Fruit fly (Drosophila melanogaster): Measurements from ENCODE around the gene Gyc89Db.

The Gyc89Db gene

dm6 chr3R:16432665-16433065, 44.2 kb upstream of the Gyc89Db start, which contains the start of gene Fntb (continued):
- TF ChIP-seq Bteb2 (GFP tag; optimal IDR thresholded peaks at IDR 0.05) (peak; percentile 48), unc-4 (GFP tag; IDR thresholded peaks at IDR 0.05; ENCODE audit: partially characterized antibody) (no peak), Usf (GFP tag; optimal IDR thresholded peaks at IDR 0.05) (no peak), Rx (GFP tag; IDR thresholded peaks at IDR 0.05) (no peak), CG6175 (GFP tag; IDR thresholded peaks at IDR 0.05) (no peak; the same call in 2 of the 3 replicates), CG18262 (tag; optimal IDR thresholded peaks at IDR 0.05) (peak; percentile 77), CG16779 (GFP tag; IDR thresholded peaks at IDR 0.05) (no peak), dati (GFP tag; IDR thresholded peaks at IDR 0.05) (no peak), CrebB (tag; optimal IDR thresholded peaks at IDR 0.05) (peak; percentile 62), ara (GFP tag; IDR thresholded peaks at IDR 0.05) (no peak), Max (GFP tag; optimal IDR thresholded peaks at IDR 0.05) (peak; percentile 41), Dll (GFP tag; IDR thresholded peaks at IDR 0.05; ENCODE audit: partially characterized antibody) (0 out of 4 replicates have a peak, but pooled peaks have one; percentile 27), zen (tag; optimal IDR thresholded peaks at IDR 0.05) (peak; percentile 56), CG7786 (GFP tag; optimal IDR thresholded peaks at IDR 0.05) (peak; percentile 29), slbo (GFP tag; IDR thresholded peaks at IDR 0.05) (peak; percentile 70), Sox102F (GFP tag; optimal IDR thresholded peaks at IDR 0.05) (no peak), Vsx1 (GFP tag; optimal IDR thresholded peaks at IDR 0.05) (no peak), E2f1 (GFP tag; IDR thresholded peaks at IDR 0.05) (peak; percentile 23; the same call in 1 of the 2 replicates), CG14441 (GFP tag; IDR thresholded peaks at IDR 0.05) (peak; percentile 49; the same call in 1 of the 2 replicates), CG5953 (GFP tag; IDR thresholded peaks at IDR 0.05) (no peak), Sry-β (GFP tag; optimal IDR thresholded peaks at IDR 0.05) (peak; percentile 68), dm (GFP tag; optimal IDR thresholded peaks at IDR 0.05) (no peak), en (GFP tag; optimal IDR thresholded peaks at IDR 0.05) (no peak), sc (optimal IDR thresholded peaks at IDR 0.05) (no peak), sc (GFP tag; optimal IDR thresholded peaks at IDR 0.05) (peak; percentile 39), Bdp1 (GFP tag; optimal IDR thresholded peaks at IDR 0.05) (no peak), CG31388 (GFP tag; optimal IDR thresholded peaks at IDR 0.05) (peak; percentile 12), sqz (GFP tag; optimal IDR thresholded peaks at IDR 0.05) (no peak), danr (GFP tag; IDR thresholded peaks at IDR 0.05) (peak; percentile 36; the same call in 1 of the 2 replicates), CG11696 (GFP tag; IDR thresholded peaks at IDR 0.05) (0 out of 2 replicates have a peak, but pooled peaks have one; percentile 20), br (optimal IDR thresholded peaks at IDR 0.05) (no peak), CG10209 (GFP tag; optimal IDR thresholded peaks at IDR 0.05) (peak; percentile 73), CG4854 (GFP tag; optimal IDR thresholded peaks at IDR 0.05) (no peak), Gug (GFP tag; IDR thresholded peaks at IDR 0.05) (peak; percentile 38; the same call in 1 of the 4 replicates), C15 (GFP tag; IDR thresholded peaks at IDR 0.05) (no peak), CG2199 (GFP tag; IDR thresholded peaks at IDR 0.05) (no peak), her (GFP tag; optimal IDR thresholded peaks at IDR 0.05) (no peak), bigmax (GFP tag; optimal IDR thresholded peaks at IDR 0.05) (no peak), CG9215 (GFP tag; IDR thresholded peaks at IDR 0.05) (no peak), oc (tag; optimal IDR thresholded peaks at IDR 0.05) (no peak), salm (tag; optimal IDR thresholded peaks at IDR 0.05) (peak; percentile 47), CG4424 (GFP tag; optimal IDR thresholded peaks at IDR 0.05) (peak; percentile 68), Side (GFP tag; optimal IDR thresholded peaks at IDR 0.05) (no peak), CG7839 (tag; optimal IDR thresholded peaks at IDR 0.05) (no peak), ase (GFP tag; IDR thresholded peaks at IDR 0.05) (peak; percentile 50; the same call in 1 of the 3 replicates), Tbp (GFP tag; optimal IDR thresholded peaks at IDR 0.05) (no peak), CG13424 (tag; optimal IDR thresholded peaks at IDR 0.05) (peak; percentile 83), PHDP (tag; optimal IDR thresholded peaks at IDR 0.05) (peak; percentile 81), CG2712 (tag; optimal IDR thresholded peaks at IDR 0.05) (peak; percentile 81), CG17359 (tag; optimal IDR thresholded peaks at IDR 0.05) (peak; percentile 79), CG12299 (tag; optimal IDR thresholded peaks at IDR 0.05) (peak; percentile 48), CG10565 (GFP tag; optimal IDR thresholded peaks at IDR 0.05) (no peak)

Data from whole organism, embryonic.